Worm (Caenorhabditis elegans) whole organism, early embryonic: ENCODE data around the gene C34F11.2.

Experiments
- flt-1 ChIP-seq: fragments of 200-800 bp; sonication (Bioruptor generic); IDR thresholded peaks from 2 replicates; pipeline ENCODE4 v1.3.6; 2022; ENCODE audit warnings: missing genetic modification characterization, missing compliant biosample characterization
- pes-1 ChIP-seq: fragments of 200-800 bp; sonication (Bioruptor generic); IDR thresholded peaks from 2 replicates; pipeline ENCODE4 v1.3.6; 2022; ENCODE audit warnings: missing genetic modification reagents, missing genetic modification characterization, missing compliant biosample characterization

ce11 chrII:5227768-5228167, 15.7 kb downstream of the C34F11.2 start:
- TF ChIP-seq flt-1 (GFP tag; lab: Robert Waterston, UW) = no peak
- no peak for TF ChIP-seq pes-1 (GFP tag; lab: Robert Waterston, UW)
